Worm (Caenorhabditis elegans): ENCODE results near the gene ekl-6.

DNA sequence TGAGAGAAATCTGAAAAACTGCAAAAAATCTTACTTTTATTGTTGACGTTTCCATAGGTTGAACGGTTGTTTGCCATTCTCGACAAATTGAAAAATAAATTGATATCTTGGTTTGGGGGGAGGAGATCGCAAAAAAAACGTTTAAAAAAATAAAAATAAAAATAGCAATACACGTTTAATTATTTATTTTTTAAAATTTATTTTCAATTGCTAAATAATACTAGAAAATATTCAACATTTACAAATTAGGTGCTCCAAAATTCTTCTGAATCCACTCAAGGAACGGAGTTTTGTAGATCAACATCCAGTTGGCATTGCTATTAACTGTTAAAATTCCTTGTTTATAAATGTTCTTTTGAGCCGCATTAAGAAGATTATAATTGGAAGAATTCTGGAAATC, 24.2 kb upstream of the ekl-6 start, which contains the start of gene T16G12.7:
- TF ChIP-seq unc-62 (GFP tag; optimal IDR thresholded peaks at IDR 0.05), result no peak
- no peak for TF ChIP-seq ceh-39 (tag; optimal IDR thresholded peaks at IDR 0.05)
- TF ChIP-seq unc-39 (tag; optimal IDR thresholded peaks at IDR 0.05), result no peak
- TF ChIP-seq bed-3 (GFP tag; optimal IDR thresholded peaks at IDR 0.05), result no peak
- TF ChIP-seq elt-1 (tag; optimal IDR thresholded peaks at IDR 0.05; ENCODE audit: borderline replicate concordance, insufficient read depth), result no peak

Measured in whole organism, mixed stage, embryonic.